Fruit fly (Drosophila melanogaster): ENCODE data around the gene CG14689.

CG14689 gene

DNA sequence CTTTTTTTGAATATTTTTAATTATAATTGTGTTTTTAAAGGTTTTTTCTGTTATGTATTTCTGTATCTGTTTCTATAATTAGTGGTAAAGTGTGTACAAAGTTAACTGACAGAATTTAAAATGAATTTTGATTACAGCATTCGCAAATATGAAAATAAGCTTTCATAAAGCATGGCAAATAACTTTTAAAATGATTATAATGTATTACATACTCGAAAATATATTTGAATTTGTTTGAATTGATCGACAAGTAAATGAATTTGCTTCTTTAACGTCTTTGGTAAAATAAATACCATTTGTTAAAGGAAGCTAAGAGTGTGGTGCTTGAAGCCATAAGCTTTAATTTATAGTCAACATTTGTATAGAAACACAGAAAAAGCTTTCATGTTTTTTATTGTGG lies at the start of gene CG14689:
Gene CG14689, minus strand, starts transcription at position 101 of the 400 bp plus-strand sequence.
- TF ChIP-seq Jra (GFP tag; optimal IDR thresholded peaks at IDR 0.05): no peak
- TF ChIP-seq fru (GFP tag; optimal IDR thresholded peaks at IDR 0.05): no peak
- TF ChIP-seq CG32264 (GFP tag; optimal IDR thresholded peaks at IDR 0.05): no peak
- no peak for TF ChIP-seq Dif (GFP tag; optimal IDR thresholded peaks at IDR 0.05; ENCODE audit: partially characterized antibody)
- TF ChIP-seq OdsH (GFP tag; optimal IDR thresholded peaks at IDR 0.05): no peak
- TF ChIP-seq sv (GFP tag; optimal IDR thresholded peaks at IDR 0.05): no peak
- no peak for TF ChIP-seq jim (GFP tag; optimal IDR thresholded peaks at IDR 0.05)
- TF ChIP-seq Myc (optimal IDR thresholded peaks at IDR 0.05): no peak
- no peak for TF ChIP-seq GATAd (GFP tag; optimal IDR thresholded peaks at IDR 0.05)
- no peak for TF ChIP-seq dmrt93B (GFP tag; optimal IDR thresholded peaks at IDR 0.05)
- TF ChIP-seq HLH106 (tag; optimal IDR thresholded peaks at IDR 0.05): no peak
- TF ChIP-seq ey (GFP tag; optimal IDR thresholded peaks at IDR 0.05): no peak
- no peak for TF ChIP-seq rgr (GFP tag; optimal IDR thresholded peaks at IDR 0.05)
- TF ChIP-seq tai (GFP tag; optimal IDR thresholded peaks at IDR 0.05): no peak
- TF ChIP-seq CG9705 (GFP tag; optimal IDR thresholded peaks at IDR 0.05): no peak
- TF ChIP-seq lola (GFP tag; optimal IDR thresholded peaks at IDR 0.05): no peak
- no peak for TF ChIP-seq h (GFP tag; optimal IDR thresholded peaks at IDR 0.05)
- TF ChIP-seq N (GFP tag; optimal IDR thresholded peaks at IDR 0.05): no peak
- no peak for TF ChIP-seq Dfd (GFP tag; optimal IDR thresholded peaks at IDR 0.05)
- TF ChIP-seq Sp1 (GFP tag; optimal IDR thresholded peaks at IDR 0.05): no peak

DNA sequence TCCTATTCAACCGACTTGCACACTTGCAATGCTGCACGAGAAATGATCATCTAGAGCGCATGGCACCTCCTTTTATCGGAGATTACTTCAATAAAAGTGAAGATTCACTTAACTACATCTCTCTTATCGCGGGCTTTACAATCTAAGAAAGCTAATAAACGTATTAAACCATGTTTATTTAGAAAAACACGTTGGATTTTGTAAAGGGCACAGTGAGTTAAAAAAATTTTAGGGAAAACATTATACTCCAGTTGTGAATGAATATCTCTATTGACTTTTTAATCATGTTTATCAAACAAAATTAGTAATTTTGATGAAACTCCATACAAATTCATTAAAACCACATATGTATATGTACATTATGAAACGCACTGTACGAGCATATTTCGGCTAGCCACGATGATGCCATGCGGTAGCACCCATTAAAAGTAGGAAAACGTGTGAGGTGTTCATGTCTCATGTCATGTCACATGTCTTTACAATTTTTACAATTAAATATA lies 48.4 kb upstream of the CG14689 start, which contains the start of gene CG31272:
Gene CG31272, minus strand, starts transcription at position 51 of the 500 bp plus-strand sequence.
- no peak for TF ChIP-seq lola (GFP tag; optimal IDR thresholded peaks at IDR 0.05)
- TF ChIP-seq Mio (GFP tag; optimal IDR thresholded peaks at IDR 0.05): no peak
- no peak for TF ChIP-seq ey (GFP tag; optimal IDR thresholded peaks at IDR 0.05)
- no peak for TF ChIP-seq Sp1 (GFP tag; optimal IDR thresholded peaks at IDR 0.05)
- TF ChIP-seq pan (optimal IDR thresholded peaks at IDR 0.05): no peak
- no peak for TF ChIP-seq Rel (GFP tag; optimal IDR thresholded peaks at IDR 0.05)
- TF ChIP-seq Rel (tag; optimal IDR thresholded peaks at IDR 0.05): no peak
- no peak for TF ChIP-seq CG32264 (GFP tag; optimal IDR thresholded peaks at IDR 0.05)
- TF ChIP-seq CrebA (GFP tag; optimal IDR thresholded peaks at IDR 0.05; ENCODE audit: borderline replicate concordance): no peak
- TF ChIP-seq rgr (GFP tag; optimal IDR thresholded peaks at IDR 0.05): no peak
- TF ChIP-seq usp (GFP tag; optimal IDR thresholded peaks at IDR 0.05): no peak
- TF ChIP-seq h (GFP tag; optimal IDR thresholded peaks at IDR 0.05): no peak
- TF ChIP-seq sage (GFP tag; optimal IDR thresholded peaks at IDR 0.05): no peak
- TF ChIP-seq foxo (GFP tag; optimal IDR thresholded peaks at IDR 0.05): no peak
- no peak for TF ChIP-seq psq (GFP tag; optimal IDR thresholded peaks at IDR 0.05)

DNA sequence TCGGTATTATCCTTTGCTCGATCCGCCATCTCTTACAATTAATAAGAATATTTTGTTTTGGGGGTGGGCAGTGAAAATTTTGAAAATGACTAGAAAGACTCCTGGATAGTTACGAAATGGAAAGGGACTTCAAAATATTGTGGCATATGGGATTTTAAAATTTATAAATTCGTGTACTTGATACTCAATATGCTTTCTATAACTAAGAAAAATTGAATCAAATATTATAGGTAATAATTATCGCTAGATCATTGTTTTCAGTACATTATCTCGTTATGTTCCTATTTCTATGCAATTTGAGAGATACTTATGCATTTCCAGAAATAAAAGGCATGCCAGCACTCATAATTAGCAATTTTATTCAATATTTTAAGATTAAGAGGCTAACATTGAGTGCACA lies 44.5 kb upstream of the CG14689 start, which contains the start of gene CG14691:
Gene CG14691, minus strand, starts transcription at position 101 of the 400 bp plus-strand sequence.
- no peak for TF ChIP-seq pan (optimal IDR thresholded peaks at IDR 0.05)
- TF ChIP-seq tai (GFP tag; optimal IDR thresholded peaks at IDR 0.05): no peak
- no peak for TF ChIP-seq Hr83 (GFP tag; optimal IDR thresholded peaks at IDR 0.05; ENCODE audit: poor library complexity, severe bottlenecking)
- no peak for TF ChIP-seq CG9705 (GFP tag; optimal IDR thresholded peaks at IDR 0.05)
- no peak for TF ChIP-seq h (GFP tag; optimal IDR thresholded peaks at IDR 0.05)
- TF ChIP-seq woc (GFP tag; optimal IDR thresholded peaks at IDR 0.05): no peak

DNA sequence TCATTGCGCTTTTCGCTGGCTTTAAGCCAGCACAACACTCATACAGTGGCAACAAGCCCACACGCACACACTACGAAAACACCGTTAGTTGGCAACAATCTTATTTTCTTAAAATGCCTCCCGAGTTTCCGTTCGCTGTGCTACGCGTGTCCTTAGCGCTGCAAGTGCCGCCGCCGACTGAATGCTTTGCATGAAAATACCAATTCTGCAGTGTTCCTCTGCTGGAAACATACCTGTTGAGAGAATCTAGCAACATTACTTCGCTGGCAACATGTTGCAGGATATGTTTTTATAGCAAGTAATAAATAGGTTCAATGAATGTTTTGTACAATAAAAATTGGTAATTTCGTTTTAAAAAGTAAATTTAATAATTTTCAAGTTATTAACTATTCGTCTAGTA lies 40.0 kb upstream of the CG14689 start, which contains the start of gene TkR86C:
Gene TkR86C, minus strand, starts transcription at position 168 of the 400 bp plus-strand sequence.
- TF ChIP-seq CG32264 (GFP tag; optimal IDR thresholded peaks at IDR 0.05) (no peak), Hr83 (GFP tag; optimal IDR thresholded peaks at IDR 0.05; ENCODE audit: poor library complexity, severe bottlenecking) (no peak), dsf (GFP tag; optimal IDR thresholded peaks at IDR 0.05; ENCODE audit: borderline replicate concordance) (no peak), brk (GFP tag; optimal IDR thresholded peaks at IDR 0.05) (no peak), jim (GFP tag; optimal IDR thresholded peaks at IDR 0.05) (no peak), psq (GFP tag; optimal IDR thresholded peaks at IDR 0.05) (no peak), Hr78 (GFP tag; optimal IDR thresholded peaks at IDR 0.05) (no peak), Hnf4 (GFP tag; optimal IDR thresholded peaks at IDR 0.05) (no peak), usp (GFP tag; optimal IDR thresholded peaks at IDR 0.05) (no peak)

All from whole organism, wandering third instar larva.